Fruit fly (Drosophila melanogaster) whole organism, pupa: ENCODE results near the gene beag.

Experiments used
- CG13204 ChIP-seq: fragments of 200-800 bp; sonication (Bioruptor generic); optimal IDR thresholded peaks from 2 replicates; lab custom pipeline; 2018; ENCODE audit warnings: missing biosample characterization, mild to moderate bottlenecking, missing genetic modification characterization, moderate library complexity
- CG17806 ChIP-seq: fragments of 200-800 bp; sonication (Bioruptor generic); optimal IDR thresholded peaks from 2 replicates; lab custom pipeline; 2018; ENCODE audit warnings: missing biosample characterization, mild to moderate bottlenecking, missing genetic modification characterization, moderate library complexity
- CG32121 ChIP-seq: fragments of 200-800 bp; sonication (Bioruptor generic); IDR thresholded peaks from 2 replicates; pipeline ENCODE4 v1.3.6; 2022; ENCODE audit warnings: missing biosample characterization, missing genetic modification characterization
- CG34367 ChIP-seq: fragments of 200-800 bp; sonication (Bioruptor generic); optimal IDR thresholded peaks from 2 replicates; lab custom pipeline; 2018; ENCODE audit warnings: missing biosample characterization, mild to moderate bottlenecking, missing genetic modification characterization
- CG4496 ChIP-seq: fragments of 200-800 bp; sonication (Bioruptor generic); IDR thresholded peaks from 3 replicates; pipeline ENCODE4 v1.3.6; 2022; ENCODE audit warnings: missing biosample characterization, missing genetic modification characterization
- D1 ChIP-seq: fragments of 200-800 bp; sonication (Bioruptor generic); optimal IDR thresholded peaks from 2 replicates; lab custom pipeline; 2018; ENCODE audit warnings: missing biosample characterization, mild to moderate bottlenecking, missing genetic modification characterization, moderate library complexity
- Ets98B ChIP-seq: fragments of 200-800 bp; sonication (Bioruptor generic); IDR thresholded peaks from 2 replicates; pipeline ENCODE4 v1.3.6; 2022; ENCODE audit warnings: missing biosample characterization, missing genetic modification characterization
- Pif1B ChIP-seq: fragments of 200-800 bp; sonication (Bioruptor generic); optimal IDR thresholded peaks from 3 replicates; lab custom pipeline; 2016; ENCODE audit warnings: missing biosample characterization, missing genetic modification characterization
- Snoo ChIP-seq: fragments of 200-800 bp; sonication (Bioruptor generic); optimal IDR thresholded peaks from 3 replicates; lab custom pipeline; 2017; ENCODE audit warnings: missing biosample characterization, mild to moderate bottlenecking, missing genetic modification characterization, inconsistent platforms
- gl ChIP-seq: fragments of 200-800 bp; sonication (Bioruptor generic); optimal IDR thresholded peaks from 2 replicates; lab custom pipeline; 2018; ENCODE audit warnings: missing biosample characterization, mild to moderate bottlenecking, missing genetic modification characterization
- rn ChIP-seq: fragments of 200-800 bp; sonication (Bioruptor generic); IDR thresholded peaks from 2 replicates; pipeline ENCODE4 v1.3.6; 2022; ENCODE audit warnings: missing biosample characterization, missing genetic modification characterization

DNA sequence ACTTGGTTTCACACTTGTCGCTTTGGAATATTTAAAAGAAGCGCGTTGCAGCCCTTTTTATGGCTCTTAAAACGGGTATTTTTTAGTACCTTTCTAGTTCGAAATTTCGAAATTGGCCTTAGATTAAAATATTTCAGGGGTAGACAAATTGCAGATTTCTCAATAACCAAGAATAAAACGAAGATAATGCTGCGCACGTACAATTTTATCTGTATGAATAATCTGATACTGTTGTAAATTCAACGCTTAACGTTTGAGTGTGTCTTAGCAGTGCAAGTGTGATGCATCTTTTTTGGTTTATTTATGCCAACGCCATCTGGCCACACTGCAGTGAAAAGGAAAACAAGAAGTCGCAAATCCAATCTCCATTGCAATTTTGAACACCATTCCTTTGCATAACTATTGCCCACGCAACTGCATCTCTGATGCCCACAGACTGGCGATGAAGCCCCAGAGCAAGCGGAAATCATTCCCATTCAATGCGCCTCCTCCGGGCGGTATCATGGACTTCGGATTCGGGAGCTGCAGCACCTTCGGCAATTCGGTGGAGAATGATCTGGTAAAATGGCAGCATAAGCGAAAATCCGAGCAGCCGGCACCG, 14.3 kb downstream of the beag start, which contains the start of gene Nmdmc:
- TF ChIP-seq Snoo = no peak
- TF ChIP-seq CG32121 = no peak
- TF ChIP-seq gl (tag; lab: Kevin White, UChicago) = no peak
- no peak for TF ChIP-seq rn (GFP tag; lab: Robert Waterston, UW)
- TF ChIP-seq CG34367 (tag; lab: Kevin White, UChicago) = no peak
- no peak for TF ChIP-seq Ets98B
- no peak for TF ChIP-seq D1 (tag; lab: Kevin White, UChicago)
- no peak for TF ChIP-seq Pif1B (GFP tag; lab: Kevin White, UChicago)
- TF ChIP-seq CG4496 (GFP tag; lab: Robert Waterston, UW) = no peak
- no peak for TF ChIP-seq CG13204
- TF ChIP-seq CG17806 = no peak
